Worm (Caenorhabditis elegans): ENCODE measurements around the gene C53A5.9.

C53A5.9 gene

DNA sequence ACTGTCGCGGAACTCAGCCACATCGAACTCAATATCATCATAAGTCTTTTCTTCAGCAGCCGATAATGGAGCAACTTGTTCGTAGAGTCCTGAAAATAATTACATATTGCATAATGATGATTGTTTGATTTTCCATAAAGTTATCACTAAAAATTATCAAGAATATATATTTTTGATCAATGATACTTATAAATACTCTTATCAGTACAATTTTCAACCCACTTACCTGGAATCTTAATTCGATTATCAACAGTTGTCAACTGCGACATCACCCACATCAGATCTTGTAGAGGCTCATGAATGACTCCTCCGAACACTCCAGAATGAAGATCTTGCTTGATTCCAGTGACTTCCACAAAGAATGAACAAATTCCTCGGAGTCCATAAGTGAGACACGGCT, 37.3 kb upstream of the C53A5.9 start:
- TF ChIP-seq ceh-2 (tag; optimal IDR thresholded peaks at IDR 0.05) (no peak), elt-2 (tag; optimal IDR thresholded peaks at IDR 0.05) (peak; percentile 12), unc-86 (tag; optimal IDR thresholded peaks at IDR 0.05) (no peak)

- no peak for TF ChIP-seq pax-1 (tag; optimal IDR thresholded peaks at IDR 0.05)
- no peak for TF ChIP-seq pag-3 (tag; optimal IDR thresholded peaks at IDR 0.05; ENCODE audit: borderline replicate concordance)
- no peak for TF ChIP-seq eyg-1 (tag; optimal IDR thresholded peaks at IDR 0.05)
- no peak for TF ChIP-seq ceh-30 (tag; optimal IDR thresholded peaks at IDR 0.05)
- TF ChIP-seq nfya-1 (tag; optimal IDR thresholded peaks at IDR 0.05), result no peak
- no peak for TF ChIP-seq ceh-48 (tag; optimal IDR thresholded peaks at IDR 0.05)
- TF ChIP-seq unc-86 (tag; optimal IDR thresholded peaks at IDR 0.05), result no peak
- TF ChIP-seq pros-1 (tag; optimal IDR thresholded peaks at IDR 0.05), result no peak
- TF ChIP-seq T23F11.4 (GFP tag; optimal IDR thresholded peaks at IDR 0.05), result no peak
These were observed 36.3 kb upstream of the C53A5.9 start for ce11 chrV:14594943-14595342.

ce11 chrV:14594103-14594502, 35.4 kb upstream of the C53A5.9 start:
- TF ChIP-seq pat-9 (tag; optimal IDR thresholded peaks at IDR 0.05) (no peak), fax-1 (tag; optimal IDR thresholded peaks at IDR 0.05) (no peak), syd-9 (tag; optimal IDR thresholded peaks at IDR 0.05) (no peak), elt-2 (tag; optimal IDR thresholded peaks at IDR 0.05) (no peak), F13H6.1 (tag; optimal IDR thresholded peaks at IDR 0.05) (no peak), K02D7.2 (tag; optimal IDR thresholded peaks at IDR 0.05) (no peak), ceh-18 (tag; optimal IDR thresholded peaks at IDR 0.05) (no peak)

DNA sequence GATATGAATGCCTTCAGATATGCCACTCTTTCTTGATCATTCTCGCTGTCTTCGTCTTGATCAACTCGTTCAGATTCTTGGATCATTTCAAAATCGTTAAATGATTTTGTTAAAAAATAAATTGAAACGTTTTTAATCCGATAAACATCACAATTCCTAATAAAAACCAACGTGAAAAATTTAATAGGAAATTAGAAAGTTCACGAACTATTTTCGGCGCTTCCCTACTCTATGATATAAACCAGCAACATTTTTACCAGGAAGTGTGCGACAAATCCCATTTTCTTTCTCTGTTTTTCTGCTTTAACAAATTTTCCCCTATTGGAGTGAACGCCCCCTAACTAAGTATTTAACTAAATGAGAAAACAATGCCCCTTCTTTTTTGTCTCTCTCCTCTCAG, 26.7 kb upstream of the C53A5.9 start, which contains the start of gene Y40H4A.2:
Y40H4A.2 (minus strand) TSS at position 101 of the 400 bp plus-strand sequence.
- TF ChIP-seq ceh-14 (tag; optimal IDR thresholded peaks at IDR 0.05), result no peak
- no peak for TF ChIP-seq ama-1 (optimal IDR thresholded peaks at IDR 0.05)
- TF ChIP-seq ceh-30 (tag; optimal IDR thresholded peaks at IDR 0.05), result no peak
- no peak for TF ChIP-seq ets-4 (tag; optimal IDR thresholded peaks at IDR 0.05)
- TF ChIP-seq hlh-15 (tag; optimal IDR thresholded peaks at IDR 0.05), result no peak
- no peak for TF ChIP-seq ceh-2 (tag; optimal IDR thresholded peaks at IDR 0.05)
- no peak for TF ChIP-seq Y22D7AL.16 (tag; optimal IDR thresholded peaks at IDR 0.05)
- no peak for TF ChIP-seq elt-4 (tag; optimal IDR thresholded peaks at IDR 0.05)
- no peak for TF ChIP-seq nhr-11 (tag; optimal IDR thresholded peaks at IDR 0.05)
- no peak for TF ChIP-seq nhr-232 (tag; optimal IDR thresholded peaks at IDR 0.05)
- TF ChIP-seq hlh-6 (tag; optimal IDR thresholded peaks at IDR 0.05), result no peak

DNA sequence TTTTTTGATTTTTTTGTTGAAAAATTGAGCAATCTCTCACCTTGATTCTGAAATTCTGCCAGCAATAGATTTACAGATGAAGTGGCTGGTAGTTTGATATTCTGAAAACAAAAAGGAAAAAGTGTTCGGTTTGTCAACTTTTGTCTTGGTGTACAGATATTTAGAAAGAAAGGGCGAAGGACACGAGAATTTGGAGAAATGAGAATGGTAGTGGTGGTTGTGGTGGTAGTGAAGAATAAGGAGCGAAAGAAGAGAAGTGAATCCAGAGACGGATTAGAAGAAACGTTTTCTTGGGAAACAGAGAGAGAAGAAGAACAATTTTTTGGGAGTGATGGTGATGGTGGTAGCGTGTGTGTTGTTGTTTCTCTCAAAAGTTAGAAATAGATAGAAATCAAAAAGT, 21.0 kb upstream of the C53A5.9 start, which contains the start of gene gar-3:
gar-3 (minus strand) TSS at position 101 of the 400 bp plus-strand sequence.
- TF ChIP-seq ets-4 (tag; optimal IDR thresholded peaks at IDR 0.05) (no peak), C08G9.2 (tag; optimal IDR thresholded peaks at IDR 0.05) (no peak), K02D7.2 (tag; optimal IDR thresholded peaks at IDR 0.05) (no peak), pax-1 (tag; optimal IDR thresholded peaks at IDR 0.05) (no peak), fkh-10 (GFP tag; optimal IDR thresholded peaks at IDR 0.05) (no peak), pat-9 (tag; optimal IDR thresholded peaks at IDR 0.05) (no peak), eyg-1 (tag; optimal IDR thresholded peaks at IDR 0.05) (no peak), tbx-2 (tag; optimal IDR thresholded peaks at IDR 0.05) (no peak), ceh-45 (GFP tag; IDR thresholded peaks at IDR 0.05) (no peak), elt-4 (tag; optimal IDR thresholded peaks at IDR 0.05) (no peak), ztf-16 (tag; optimal IDR thresholded peaks at IDR 0.05) (no peak)

DNA sequence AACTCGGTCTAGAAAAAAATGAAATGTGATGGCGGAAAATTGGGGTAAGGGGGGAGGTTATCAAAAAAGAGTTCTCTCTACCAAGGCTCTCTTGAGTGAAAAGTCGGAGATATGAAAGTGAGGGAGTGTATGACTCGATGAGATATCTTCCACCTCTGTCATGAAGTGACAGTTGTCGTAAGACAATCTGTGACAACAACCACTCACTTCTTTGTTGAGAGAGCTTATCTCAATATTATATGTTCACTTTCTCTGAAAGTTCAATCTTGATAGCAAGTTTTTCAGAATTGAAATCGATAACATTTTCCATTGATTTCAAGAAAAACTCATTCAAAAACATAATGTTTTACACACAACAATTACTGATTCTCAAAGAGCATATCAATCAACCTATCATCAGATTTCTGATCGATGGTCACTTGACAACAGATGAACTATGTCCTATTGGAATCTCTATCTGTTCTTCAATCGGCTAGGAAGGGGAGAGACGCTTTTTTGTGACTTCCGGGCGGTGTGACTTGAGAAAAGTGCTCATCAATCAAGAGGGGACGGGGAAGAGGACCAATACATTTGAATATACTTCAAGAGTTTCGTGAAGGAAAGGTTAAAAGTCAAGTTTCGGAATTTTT, 18.2 kb upstream of the C53A5.9 start:
- TF ChIP-seq unc-55 (GFP tag; optimal IDR thresholded peaks at IDR 0.05) (peak; percentile 42), ceh-22 (tag; optimal IDR thresholded peaks at IDR 0.05) (no peak)

All from whole organism, late embryonic.